Worm (Caenorhabditis elegans) whole organism, early embryonic: ENCODE results near the gene F55C5.17.

Experiments
- B0310.2 ChIP-seq: sonication (generic microtip); optimal IDR thresholded peaks from 2 replicates; lab custom pipeline; 2016; ENCODE audit warnings: mild to moderate bottlenecking, missing genetic modification characterization, missing compliant biosample characterization
- F13C5.2 ChIP-seq: sonication (generic microtip); optimal IDR thresholded peaks from 2 replicates; lab custom pipeline; 2017; ENCODE audit warnings: mild to moderate bottlenecking, missing genetic modification characterization, inconsistent platforms, missing compliant biosample characterization
- aly-1 ChIP-seq: sonication (generic microtip); optimal IDR thresholded peaks from 2 replicates; lab custom pipeline; 2016; ENCODE audit warnings: missing genetic modification characterization, missing compliant biosample characterization
- ama-1 ChIP-seq: fragments of 150-350 bp; optimal IDR thresholded peaks from 2 replicates; lab custom pipeline; 2014
- ceh-13 ChIP-seq: fragments of 200-800 bp; sonication (Bioruptor generic); optimal IDR thresholded peaks from 2 replicates; lab custom pipeline; 2018; ENCODE audit warnings: mild to moderate bottlenecking, missing genetic modification characterization, missing compliant biosample characterization
- ceh-36 ChIP-seq: sonication (generic microtip); optimal IDR thresholded peaks from 2 replicates; lab custom pipeline; 2016; ENCODE audit warnings: missing genetic modification characterization, inconsistent platforms, missing compliant biosample characterization
- ets-7 ChIP-seq: sonication (generic microtip); optimal IDR thresholded peaks from 2 replicates; lab custom pipeline; 2016; ENCODE audit warnings: missing genotype, missing genetic modification characterization, missing compliant biosample characterization
- flt-1 ChIP-seq: fragments of 200-800 bp; sonication (Bioruptor generic); IDR thresholded peaks from 2 replicates; pipeline ENCODE4 v1.3.6; 2022; ENCODE audit warnings: missing genetic modification characterization, missing compliant biosample characterization
- hmbx-1 ChIP-seq: sonication (generic microtip); optimal IDR thresholded peaks from 2 replicates; lab custom pipeline; 2016; ENCODE audit warnings: mild to moderate bottlenecking, missing genetic modification characterization, missing compliant biosample characterization
- hmg-4 ChIP-seq: fragments of 200-800 bp; sonication (Bioruptor generic); optimal IDR thresholded peaks from 2 replicates; lab custom pipeline; 2018; ENCODE audit warnings: mild to moderate bottlenecking, missing genetic modification characterization, missing compliant biosample characterization
- hnd-1 ChIP-seq: sonication (generic microtip); optimal IDR thresholded peaks from 2 replicates; lab custom pipeline; 2016; ENCODE audit warnings: missing genetic modification characterization, missing compliant biosample characterization
- pes-1 ChIP-seq: fragments of 200-800 bp; sonication (Bioruptor generic); IDR thresholded peaks from 2 replicates; pipeline ENCODE4 v1.3.6; 2022; ENCODE audit warnings: missing genetic modification reagents, missing genetic modification characterization, missing compliant biosample characterization
- scrt-1 ChIP-seq: fragments of 200-800 bp; sonication (Bioruptor generic); IDR thresholded peaks from 2 replicates; pipeline ENCODE4 v1.3.6; 2022; ENCODE audit warnings: missing genetic modification characterization, missing compliant biosample characterization
- sea-1 ChIP-seq: fragments of 200-800 bp; sonication (Bioruptor generic); conservative IDR thresholded peaks from 2 replicates; pipeline ENCODE4 v1.3.6; 2022; ENCODE audit warnings: missing genetic modification characterization, missing compliant biosample characterization
- tbx-11 ChIP-seq: fragments of 200-800 bp; sonication (Bioruptor generic); IDR thresholded peaks from 2 replicates; pipeline ENCODE4 v1.3.6; 2022; ENCODE audit warnings: missing genetic modification characterization, missing compliant biosample characterization
- tbx-37 ChIP-seq: fragments of 200-800 bp; sonication (Bioruptor generic); conservative IDR thresholded peaks from 2 replicates; pipeline ENCODE4 v1.3.6; 2022; ENCODE audit warnings: missing genetic modification reagents, missing genetic modification characterization, missing compliant biosample characterization
- tra-4 ChIP-seq: sonication (generic microtip); optimal IDR thresholded peaks from 2 replicates; lab custom pipeline; 2017; ENCODE audit warnings: missing genetic modification characterization, missing compliant biosample characterization

F55C5.17 gene

DNA sequence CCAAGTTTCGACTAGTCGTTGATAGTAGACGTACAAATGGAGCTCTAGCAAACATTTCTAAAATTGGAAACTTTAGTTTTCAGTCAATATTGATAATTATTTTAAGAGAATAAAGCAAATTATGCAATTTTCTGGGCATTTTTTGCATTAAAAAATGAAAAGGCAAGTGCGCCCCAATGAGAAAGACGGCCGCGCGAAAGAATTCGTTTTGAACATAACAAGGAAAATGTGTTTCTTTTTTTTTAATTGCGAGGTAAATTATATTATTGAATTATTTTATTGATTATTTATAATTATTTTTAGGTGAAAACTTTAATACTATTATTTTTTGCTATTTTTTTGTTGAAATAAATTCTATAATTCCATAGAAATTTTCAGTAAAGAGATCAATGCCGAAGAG lies 30.8 kb upstream of the F55C5.17 start, which contains the start of the genes tsfm-1 and capg-2:
tsfm-1 (minus strand) TSS at position 57 of the 400 bp plus-strand sequence.
capg-2 (plus strand) TSS at position 379 of the 400 bp plus-strand sequence.
- TF ChIP-seq aly-1 (no peak), scrt-1 (GFP tag; lab: Robert Waterston, UW) (no peak)

DNA sequence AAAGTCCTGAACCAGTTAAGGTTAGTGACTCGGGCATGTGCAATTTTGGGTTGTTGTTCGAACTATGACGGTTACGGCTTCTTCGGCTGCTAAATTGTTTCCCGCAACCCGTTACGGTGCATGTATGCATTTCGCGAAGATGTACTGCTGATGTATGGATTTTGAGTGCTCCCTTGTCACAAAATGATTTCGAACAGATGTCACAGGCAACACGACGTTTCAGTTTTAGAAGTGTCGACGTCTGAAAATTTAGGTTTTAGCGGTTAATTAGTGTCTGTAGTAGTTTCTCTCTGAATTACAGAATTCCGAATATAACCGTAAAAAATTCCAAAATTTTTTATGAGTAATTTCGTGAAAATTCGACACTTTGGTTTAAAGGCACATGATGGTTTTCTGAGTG lies 26.6 kb upstream of the F55C5.17 start:
- TF ChIP-seq tbx-11 (GFP tag; lab: Robert Waterston, UW) (no peak), hnd-1 (no peak), ceh-13 (no peak), sea-1 (GFP tag; lab: Robert Waterston, UW) (no peak), pes-1 (GFP tag; lab: Robert Waterston, UW) (no peak), aly-1 (no peak), ceh-36 (no peak), tra-4 (no peak), flt-1 (GFP tag; lab: Robert Waterston, UW) (no peak), hmbx-1 (tag; lab: Kevin White, UChicago) (no peak), F13C5.2 (no peak), B0310.2 (tag; lab: Kevin White, UChicago) (no peak), ets-7 (tag; lab: Kevin White, UChicago) (no peak)

DNA sequence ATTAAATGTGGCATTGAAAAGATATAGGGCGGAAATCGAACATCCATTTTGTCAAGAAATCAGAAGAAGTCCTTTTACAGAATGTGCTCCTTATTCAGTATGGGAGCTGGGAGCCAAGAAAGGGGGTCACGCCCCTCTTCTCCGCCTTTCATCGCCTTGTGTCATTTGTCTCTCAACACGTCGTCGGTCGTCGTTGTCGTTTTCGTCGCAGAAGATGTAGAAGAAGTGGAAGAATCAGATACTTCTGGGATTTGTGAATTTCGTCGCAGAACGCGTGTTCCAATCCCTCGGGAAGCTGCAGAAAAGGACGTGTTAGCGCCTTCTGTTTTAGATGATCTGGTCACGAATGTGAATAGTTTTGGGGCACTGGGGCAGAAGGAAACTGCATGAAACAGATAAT lies 25.4 kb upstream of the F55C5.17 start, which contains the start of gene bnc-1:
bnc-1 (minus strand) TSS at position 101 of the 400 bp plus-strand sequence.
- TF ChIP-seq flt-1 (GFP tag; lab: Robert Waterston, UW) (no peak), scrt-1 (GFP tag; lab: Robert Waterston, UW) (no peak), tbx-11 (GFP tag; lab: Robert Waterston, UW) (no peak), ceh-13 (no peak), ama-1 (lab: Kevin White, UChicago) (no peak), sea-1 (GFP tag; lab: Robert Waterston, UW) (no peak), hmg-4 (GFP tag; lab: Kevin White, UChicago) (no peak), tra-4 (no peak), aly-1 (no peak), B0310.2 (tag; lab: Kevin White, UChicago) (no peak), hmbx-1 (tag; lab: Kevin White, UChicago) (no peak)

DNA sequence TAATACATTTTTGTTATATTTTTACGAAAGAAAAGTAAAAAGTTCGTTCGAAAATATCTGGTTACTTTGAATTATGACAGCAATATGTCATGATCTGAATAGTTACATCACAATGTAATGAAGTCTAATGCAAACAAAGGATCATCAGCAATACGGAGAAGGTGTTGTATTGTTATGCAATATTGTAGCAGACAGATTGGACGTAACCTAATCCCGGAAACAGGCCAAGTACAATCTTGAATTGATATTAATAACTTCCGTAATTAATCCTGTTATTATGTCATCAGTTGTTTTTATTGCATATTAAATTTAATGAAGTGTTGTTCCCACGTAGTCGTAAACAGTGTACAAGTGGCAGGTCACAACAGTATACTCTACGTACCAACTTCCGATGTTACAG lies 20.8 kb upstream of the F55C5.17 start:
- TF ChIP-seq ceh-36 (peak; percentile 3), tbx-11 (GFP tag; lab: Robert Waterston, UW) (no peak)

DNA sequence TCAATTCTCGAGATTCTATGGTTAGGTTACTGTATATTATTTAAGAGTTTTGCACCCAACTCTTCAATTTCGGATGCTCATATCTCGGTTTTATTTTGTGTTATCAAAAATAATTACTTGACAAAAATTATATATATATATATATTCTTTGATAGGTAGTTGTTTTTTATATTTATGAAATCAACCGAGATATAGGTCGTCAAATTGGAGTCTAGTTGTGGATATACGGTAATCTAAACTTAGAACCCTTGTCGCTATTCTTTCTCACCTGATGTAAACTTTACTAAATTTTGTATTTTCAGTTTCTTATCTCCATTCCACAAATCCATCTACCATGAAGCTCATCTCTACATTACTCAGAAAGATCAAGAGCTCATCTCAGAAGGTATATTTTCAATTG lies 19.2 kb upstream of the F55C5.17 start, which contains the start of gene F55C5.10:
F55C5.10 (plus strand) TSS at position 301 of the 400 bp plus-strand sequence.
- TF ChIP-seq pes-1 (GFP tag; lab: Robert Waterston, UW) = no peak

DNA sequence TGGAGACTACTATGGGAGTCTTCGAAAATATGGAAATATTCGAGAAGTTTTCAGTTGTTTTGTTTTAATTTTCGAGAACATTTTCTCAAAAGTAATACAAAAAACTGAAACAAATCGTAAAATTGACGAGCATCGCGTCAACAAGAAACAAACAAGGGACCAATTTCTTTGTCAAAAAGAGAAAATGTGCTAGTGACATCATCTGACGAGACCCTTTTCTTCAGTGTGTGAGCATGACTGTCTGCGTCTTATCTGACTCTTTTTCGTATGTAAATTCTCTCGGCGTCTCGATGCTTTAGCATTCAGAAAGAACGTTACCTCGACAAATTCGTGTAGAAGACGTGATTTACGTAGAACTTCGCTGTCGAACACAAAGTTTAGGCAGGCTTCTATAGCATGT lies 14.7 kb upstream of the F55C5.17 start:
- TF ChIP-seq scrt-1 (GFP tag; lab: Robert Waterston, UW) (no peak), B0310.2 (tag; lab: Kevin White, UChicago) (no peak), ets-7 (tag; lab: Kevin White, UChicago) (no peak), ceh-36 (no peak), F13C5.2 (no peak), ceh-13 (no peak), tbx-11 (GFP tag; lab: Robert Waterston, UW) (no peak), hmg-4 (GFP tag; lab: Kevin White, UChicago) (no peak), tbx-37 (no peak), sea-1 (GFP tag; lab: Robert Waterston, UW) (no peak), tra-4 (no peak)

DNA sequence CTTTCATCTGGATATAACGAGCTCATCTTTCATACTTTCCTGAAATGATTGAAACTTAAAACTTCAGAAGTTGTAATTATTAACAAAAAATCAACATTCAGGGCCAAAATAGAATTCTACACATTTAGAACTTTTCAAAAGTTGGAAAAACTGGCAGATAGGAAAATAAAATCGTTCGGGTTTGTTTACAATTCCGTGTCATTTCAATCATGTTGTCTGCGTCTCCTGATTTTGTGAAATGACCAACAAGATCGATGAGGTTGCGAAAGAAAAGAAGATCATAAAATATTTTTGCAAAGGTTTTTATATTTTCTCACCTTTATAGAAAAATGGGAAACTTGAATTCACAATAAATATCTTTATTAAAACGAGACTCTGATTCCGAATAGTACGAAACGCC lies 13.8 kb upstream of the F55C5.17 start, which contains the start of gene rskd-1:
rskd-1 (minus strand) TSS at position 39 of the 400 bp plus-strand sequence.
- no peak for TF ChIP-seq flt-1 (GFP tag; lab: Robert Waterston, UW)
- no peak for TF ChIP-seq tbx-37
- TF ChIP-seq ets-7 (tag; lab: Kevin White, UChicago) = no peak
- no peak for TF ChIP-seq aly-1
- no peak for TF ChIP-seq hnd-1
- TF ChIP-seq F13C5.2 = no peak

DNA sequence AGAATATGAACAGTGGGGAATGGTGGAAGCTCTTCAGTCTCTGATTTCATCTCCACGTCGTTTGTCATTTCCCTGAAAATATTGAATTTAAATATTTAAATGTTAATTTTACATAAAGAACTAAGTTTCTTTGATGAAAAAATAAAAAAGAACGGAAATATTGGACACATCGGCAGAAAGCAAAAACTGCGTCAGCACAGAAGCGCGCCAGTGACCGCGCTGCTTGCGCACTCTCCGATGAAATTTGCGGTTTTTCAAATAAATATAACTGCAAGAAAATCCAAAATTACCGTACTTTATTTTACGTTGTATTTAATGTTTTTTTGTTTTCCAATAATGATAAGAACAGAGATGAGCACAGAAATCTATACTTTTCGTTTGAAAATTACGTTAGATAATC lies 10.8 kb upstream of the F55C5.17 start, which contains the start of the genes srpa-68 and srh-16:
srpa-68 (minus strand) TSS at position 72 of the 400 bp plus-strand sequence.
srh-16 (plus strand) TSS at position 275 of the 400 bp plus-strand sequence.
- peak; percentile 80 for TF ChIP-seq pes-1 (GFP tag; lab: Robert Waterston, UW)
- TF ChIP-seq tbx-37 = 0 out of 2 replicates have a peak, but pooled peaks have one; percentile 17
- TF ChIP-seq flt-1 (GFP tag; lab: Robert Waterston, UW) = peak; percentile 74
- TF ChIP-seq scrt-1 (GFP tag; lab: Robert Waterston, UW) = 0 out of 2 replicates have a peak, but pooled peaks have one; percentile 56
- TF ChIP-seq tra-4 = no peak
- peak; percentile 28 for TF ChIP-seq B0310.2 (tag; lab: Kevin White, UChicago)
- peak; percentile 29 for TF ChIP-seq ceh-36
- TF ChIP-seq tbx-11 (GFP tag; lab: Robert Waterston, UW) = peak; percentile 42; the same call in 1 of the 2 replicates
- peak; percentile 70 for TF ChIP-seq hmg-4 (GFP tag; lab: Kevin White, UChicago)
- TF ChIP-seq hnd-1 = peak; percentile 39
- TF ChIP-seq sea-1 (GFP tag; lab: Robert Waterston, UW) = no peak
- TF ChIP-seq hmbx-1 (tag; lab: Kevin White, UChicago) = no peak
- peak; percentile 89 for TF ChIP-seq F13C5.2

DNA sequence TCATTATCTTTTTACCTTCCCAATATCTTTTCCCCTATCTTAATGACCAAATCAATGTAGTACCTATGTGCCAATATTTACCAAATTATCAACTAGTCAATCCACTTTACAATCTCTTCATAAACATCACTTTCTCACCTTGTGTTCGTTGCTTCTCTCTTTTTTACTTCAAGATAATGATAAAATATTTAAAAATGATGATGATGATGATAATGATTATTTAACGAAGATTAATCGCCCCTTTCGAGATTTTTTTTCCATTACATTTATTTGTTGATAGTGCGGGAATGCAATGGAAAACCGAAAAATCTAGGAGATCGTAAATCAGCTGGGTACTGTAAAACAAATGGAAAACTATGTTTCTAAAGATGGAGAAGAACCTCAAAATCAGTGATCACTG lies 8.2 kb upstream of the F55C5.17 start:
- no peak for TF ChIP-seq scrt-1 (GFP tag; lab: Robert Waterston, UW)
- no peak for TF ChIP-seq B0310.2 (tag; lab: Kevin White, UChicago)
- no peak for TF ChIP-seq ama-1 (lab: Kevin White, UChicago)
- TF ChIP-seq hmg-4 (GFP tag; lab: Kevin White, UChicago) = no peak
- no peak for TF ChIP-seq aly-1
- TF ChIP-seq ets-7 (tag; lab: Kevin White, UChicago) = no peak
- no peak for TF ChIP-seq ceh-13
- TF ChIP-seq flt-1 (GFP tag; lab: Robert Waterston, UW) = no peak
- no peak for TF ChIP-seq F13C5.2
- TF ChIP-seq pes-1 (GFP tag; lab: Robert Waterston, UW) = no peak
- TF ChIP-seq hmbx-1 (tag; lab: Kevin White, UChicago) = no peak
- TF ChIP-seq tra-4 = no peak
- TF ChIP-seq hnd-1 = no peak
- TF ChIP-seq tbx-11 (GFP tag; lab: Robert Waterston, UW) = no peak
- no peak for TF ChIP-seq ceh-36
